Fruit fly (Drosophila melanogaster) Kc167 (cell line): ENCODE results near the gene rho-5.

ENCODE experiments used
- Myc ChIP-seq: fragments of >200 bp; optimal IDR thresholded peaks from 2 replicates; lab custom pipeline; 2017; ENCODE audit warnings: missing external identifiers
- Sin3A ChIP-seq: fragments of >200 bp; optimal IDR thresholded peaks from 2 replicates; lab custom pipeline; 2018; ENCODE audit warnings: missing external identifiers
- h ChIP-seq: fragments of >200 bp; optimal IDR thresholded peaks from 3 replicates; lab custom pipeline; 2018; ENCODE audit warnings: missing external identifiers
- insv ChIP-seq: fragments of >200 bp; optimal IDR thresholded peaks from 3 replicates; lab custom pipeline; 2018; ENCODE audit warnings: missing external identifiers
- psq ChIP-seq: fragments of >200 bp; optimal IDR thresholded peaks from 2 replicates; lab custom pipeline; 2017; ENCODE audit warnings: missing external identifiers
- ttk ChIP-seq: sonication (Bioruptor generic); optimal IDR thresholded peaks from 2 replicates; lab custom pipeline; 2017; ENCODE audit warnings: missing external identifiers

Gene rho-5

dm6 chr2L:10339841-10340240, 33.9 kb downstream of the rho-5 start:
- TF ChIP-seq ttk (lab: Kevin White, UChicago) = no peak
- no peak for TF ChIP-seq h (lab: Kevin White, UChicago)
- TF ChIP-seq psq (lab: Kevin White, UChicago) = no peak
- no peak for TF ChIP-seq insv (lab: Kevin White, UChicago)
- TF ChIP-seq Myc = no peak
- no peak for TF ChIP-seq Sin3A (lab: Kevin White, UChicago)

- no peak for TF ChIP-seq ttk (lab: Kevin White, UChicago)
- no peak for TF ChIP-seq Myc
- TF ChIP-seq insv (lab: Kevin White, UChicago) = no peak
- no peak for TF ChIP-seq Sin3A (lab: Kevin White, UChicago)
- TF ChIP-seq h (lab: Kevin White, UChicago) = no peak
- no peak for TF ChIP-seq psq (lab: Kevin White, UChicago)
These were observed 34.4 kb downstream of the rho-5 start, which contains the start of gene SamDC for dm6 chr2L:10339212-10339721. TSS of gene SamDC (plus strand) at chr2L:10339457.

dm6 chr2L:10334854-10335277, 38.8 kb downstream of the rho-5 start:
- TF ChIP-seq ttk (lab: Kevin White, UChicago) (no peak), insv (lab: Kevin White, UChicago) (no peak), psq (lab: Kevin White, UChicago) (no peak), h (lab: Kevin White, UChicago) (no peak), Sin3A (lab: Kevin White, UChicago) (no peak), Myc (no peak)

- TF ChIP-seq psq (lab: Kevin White, UChicago) (no peak), insv (lab: Kevin White, UChicago) (no peak), Myc (no peak), h (lab: Kevin White, UChicago) (no peak), Sin3A (lab: Kevin White, UChicago) (no peak), ttk (lab: Kevin White, UChicago) (no peak)
These were observed 39.5 kb downstream of the rho-5 start for dm6 chr2L:10334213-10334612.

dm6 chr2L:10333091-10333991, 40.4 kb downstream of the rho-5 start, which contains the start of gene GATAd:
TSS of gene GATAd (plus strand) at chr2L:10333734.
- TF ChIP-seq h (lab: Kevin White, UChicago) = no peak
- TF ChIP-seq ttk (lab: Kevin White, UChicago) = no peak
- TF ChIP-seq insv (lab: Kevin White, UChicago) = no peak
- TF ChIP-seq Myc = no peak
- TF ChIP-seq psq (lab: Kevin White, UChicago) = no peak
- TF ChIP-seq Sin3A (lab: Kevin White, UChicago) = no peak

- TF ChIP-seq Sin3A (lab: Kevin White, UChicago) = no peak
- no peak for TF ChIP-seq ttk (lab: Kevin White, UChicago)
- TF ChIP-seq insv (lab: Kevin White, UChicago) = no peak
- no peak for TF ChIP-seq h (lab: Kevin White, UChicago)
- TF ChIP-seq Myc = no peak
- no peak for TF ChIP-seq psq (lab: Kevin White, UChicago)
These were observed 42.4 kb downstream of the rho-5 start, which contains the start of the genes Schip1 and Cox10 for dm6 chr2L:10331066-10331847. TSS of gene Schip1 (minus strand) at chr2L:10331116. TSS of gene Cox10 (plus strand) at chr2L:10331471.

- TF ChIP-seq ttk (lab: Kevin White, UChicago) = no peak
- no peak for TF ChIP-seq h (lab: Kevin White, UChicago)
- no peak for TF ChIP-seq psq (lab: Kevin White, UChicago)
- TF ChIP-seq Sin3A (lab: Kevin White, UChicago) = no peak
- no peak for TF ChIP-seq Myc
- no peak for TF ChIP-seq insv (lab: Kevin White, UChicago)
These were observed 45.9 kb downstream of the rho-5 start, which contains the start of gene RnrL for dm6 chr2L:10327790-10328189. TSS of gene RnrL (minus strand) at chr2L:10327943.

dm6 chr2L:10322773-10323487, 50.8 kb downstream of the rho-5 start, which contains the start of gene CG5381:
TSS of gene CG5381 (minus strand) at chr2L:10323102.
- TF ChIP-seq Sin3A (lab: Kevin White, UChicago) (no peak), insv (lab: Kevin White, UChicago) (no peak), h (lab: Kevin White, UChicago) (no peak), ttk (lab: Kevin White, UChicago) (no peak), Myc (no peak), psq (lab: Kevin White, UChicago) (no peak)

- TF ChIP-seq Myc (no peak), Sin3A (lab: Kevin White, UChicago) (no peak), psq (lab: Kevin White, UChicago) (no peak), h (lab: Kevin White, UChicago) (no peak), ttk (lab: Kevin White, UChicago) (no peak), insv (lab: Kevin White, UChicago) (no peak)
These were observed 51.5 kb downstream of the rho-5 start, which contains the start of gene CG4995 for dm6 chr2L:10322176-10322575. TSS of gene CG4995 (plus strand) at chr2L:10322476.

dm6 chr2L:10321612-10322011, 52.1 kb downstream of the rho-5 start:
- no peak for TF ChIP-seq ttk (lab: Kevin White, UChicago)
- no peak for TF ChIP-seq Myc
- no peak for TF ChIP-seq psq (lab: Kevin White, UChicago)
- no peak for TF ChIP-seq insv (lab: Kevin White, UChicago)
- TF ChIP-seq Sin3A (lab: Kevin White, UChicago) = no peak
- no peak for TF ChIP-seq h (lab: Kevin White, UChicago)
